Fruit fly (Drosophila melanogaster) whole organism, embryonic: ENCODE results near the gene Nup160.

Experiments
- Aef1 ChIP-seq: fragments of 200-800 bp; sonication (Bioruptor generic); IDR thresholded peaks from 3 replicates; pipeline ENCODE4 v1.3.6; 2022; ENCODE audit warnings: missing biosample characterization, missing genetic modification characterization
- Atf6 ChIP-seq: fragments of 200-800 bp; sonication (Bioruptor generic); IDR thresholded peaks from 2 replicates; pipeline ENCODE4 v1.3.6; 2022; ENCODE audit warnings: missing biosample characterization, missing genetic modification characterization
- B-H2 ChIP-seq: fragments of 200-800 bp; sonication (Bioruptor generic); optimal IDR thresholded peaks from 2 replicates; lab custom pipeline; 2018; ENCODE audit warnings: missing biosample characterization, mild to moderate bottlenecking, missing genetic modification characterization
- Bdp1 ChIP-seq: fragments of 200-800 bp; sonication (Bioruptor generic); optimal IDR thresholded peaks from 3 replicates; lab custom pipeline; 2016; ENCODE audit warnings: missing biosample characterization, missing genetic modification characterization
- Bgb ChIP-seq: fragments of 200-800 bp; sonication (Bioruptor generic); IDR thresholded peaks from 2 replicates; pipeline ENCODE4 v1.3.6; 2022; ENCODE audit warnings: missing biosample characterization, missing genetic modification characterization; ENCODE audit not compliant: partially characterized antibody
- CG10267 ChIP-seq: fragments of 200-800 bp; sonication (Bioruptor generic); optimal IDR thresholded peaks from 2 replicates; lab custom pipeline; 2018; ENCODE audit warnings: missing biosample characterization, mild to moderate bottlenecking, missing genetic modification characterization, moderate library complexity
- CG12071 ChIP-seq: fragments of 200-800 bp; sonication (Bioruptor generic); optimal IDR thresholded peaks from 3 replicates; lab custom pipeline; 2018; ENCODE audit warnings: missing biosample characterization, mild to moderate bottlenecking, missing genetic modification characterization
- CG17328 ChIP-seq: fragments of 200-800 bp; sonication (Bioruptor generic); IDR thresholded peaks from 2 replicates; pipeline ENCODE4 v1.3.6; 2022; ENCODE audit warnings: missing biosample characterization, missing genetic modification characterization
- CG18599 ChIP-seq: fragments of 200-800 bp; sonication (Bioruptor generic); optimal IDR thresholded peaks from 3 replicates; lab custom pipeline; 2017; ENCODE audit warnings: missing biosample characterization, missing genetic modification characterization, mild to moderate bottlenecking, moderate library complexity, missing genetic modification reagents
- CG4282 ChIP-seq: fragments of 200-800 bp; sonication (Bioruptor generic); optimal IDR thresholded peaks from 2 replicates; lab custom pipeline; 2016; ENCODE audit warnings: missing biosample characterization, missing genetic modification characterization
- CG6791 ChIP-seq: fragments of 200-800 bp; sonication (Bioruptor generic); IDR thresholded peaks from 3 replicates; pipeline ENCODE4 v1.3.6; 2022; ENCODE audit warnings: missing biosample characterization, missing genetic modification characterization; ENCODE audit not compliant: partially characterized antibody
- CG8765 ChIP-seq: fragments of 200-800 bp; sonication (Bioruptor generic); IDR thresholded peaks from 2 replicates; pipeline ENCODE4 v1.3.6; 2022; ENCODE audit warnings: missing biosample characterization, missing genetic modification characterization
- D19B ChIP-seq: fragments of 200-800 bp; sonication (Bioruptor generic); optimal IDR thresholded peaks from 2 replicates; lab custom pipeline; 2017; ENCODE audit warnings: missing biosample characterization, mild to moderate bottlenecking, missing genetic modification characterization
- Deaf1 ChIP-seq: fragments of 200-800 bp; optimal IDR thresholded peaks from 3 replicates; lab custom pipeline; 2019; ENCODE audit warnings: missing biosample characterization, mild to moderate bottlenecking, missing genetic modification characterization, moderate library complexity
- Dip3 ChIP-seq: fragments of 200-800 bp; sonication (Bioruptor generic); optimal IDR thresholded peaks from 3 replicates; lab custom pipeline; 2016; ENCODE audit warnings: missing biosample characterization, missing genetic modification characterization
- Doc3 ChIP-seq: fragments of 200-800 bp; sonication (Bioruptor generic); IDR thresholded peaks from 3 replicates; pipeline ENCODE4 v1.3.6; 2022; ENCODE audit warnings: missing biosample characterization, missing genetic modification characterization; ENCODE audit not compliant: partially characterized antibody
- Gug ChIP-seq: fragments of 200-800 bp; sonication (Bioruptor generic); IDR thresholded peaks from 4 replicates; pipeline ENCODE4 v1.3.6; 2022; ENCODE audit warnings: missing biosample characterization, missing genetic modification characterization
- MBD-R2 ChIP-seq: fragments of 200-800 bp; sonication (Bioruptor generic); IDR thresholded peaks from 2 replicates; pipeline ENCODE4 v1.3.6; 2022; ENCODE audit warnings: missing biosample characterization, missing genetic modification characterization
- Neu2 ChIP-seq: fragments of 200-800 bp; sonication (Bioruptor generic); optimal IDR thresholded peaks from 3 replicates; lab custom pipeline; 2016; ENCODE audit warnings: missing biosample characterization, missing genetic modification characterization, borderline replicate concordance
- Sry-β ChIP-seq: fragments of 200-800 bp; sonication (Bioruptor generic); optimal IDR thresholded peaks from 2 replicates; lab custom pipeline; 2018; ENCODE audit warnings: missing biosample characterization, mild to moderate bottlenecking, missing genetic modification characterization, moderate library complexity
- Stat92E ChIP-seq, 3 experiments: fragments of >200 bp in 2 of 3; fragments of 200-800 bp in 1 of 3; sonication (Bioruptor generic) in 1 of 3; optimal IDR thresholded peaks; 2 replicates each; lab custom pipeline; 2017 to 2019; ENCODE audit warnings: missing biosample characterization in 3 of 3, missing genetic modification characterization in 3 of 3, mild to moderate bottlenecking in 1 of 3, moderate library complexity in 1 of 3
- Vsx1 ChIP-seq: fragments of 200-800 bp; sonication (Bioruptor generic); optimal IDR thresholded peaks from 2 replicates; lab custom pipeline; 2017; ENCODE audit warnings: missing biosample characterization, mild to moderate bottlenecking, missing genetic modification characterization, missing genetic modification reagents
- ab ChIP-seq: fragments of 200-800 bp; sonication (Bioruptor generic); optimal IDR thresholded peaks from 2 replicates; lab custom pipeline; 2016; ENCODE audit warnings: missing biosample characterization, missing genetic modification characterization
- abd-A ChIP-seq: fragments of 200-800 bp; sonication (Bioruptor generic); optimal IDR thresholded peaks from 3 replicates; lab custom pipeline; 2019; ENCODE audit warnings: missing biosample characterization, mild to moderate bottlenecking, missing genetic modification characterization, moderate library complexity
- bbx ChIP-seq: fragments of 200-800 bp; sonication (Bioruptor generic); IDR thresholded peaks from 2 replicates; pipeline ENCODE4 v1.3.6; 2022; ENCODE audit warnings: missing biosample characterization, missing genetic modification characterization; ENCODE audit not compliant: partially characterized antibody
- bsh ChIP-seq, 2 experiments: fragments of 200-800 bp; sonication (Bioruptor generic); optimal IDR thresholded peaks; 2 replicates each; lab custom pipeline; 2017 to 2018; ENCODE audit warnings: mild to moderate bottlenecking in 2 of 2, missing biosample characterization in 2 of 2, missing genetic modification characterization in 2 of 2, moderate library complexity in 1 of 2
- cg ChIP-seq: fragments of 200-800 bp; sonication (Bioruptor generic); optimal IDR thresholded peaks from 3 replicates; lab custom pipeline; 2019; ENCODE audit warnings: missing biosample characterization, mild to moderate bottlenecking, missing genetic modification characterization, moderate library complexity
- chm ChIP-seq: fragments of 200-800 bp; sonication (Bioruptor generic); IDR thresholded peaks from 2 replicates; pipeline ENCODE4 v1.3.6; 2022; ENCODE audit warnings: missing biosample characterization, missing genetic modification characterization
- corto ChIP-seq: fragments of 200-800 bp; sonication (Bioruptor generic); optimal IDR thresholded peaks from 2 replicates; lab custom pipeline; 2016; ENCODE audit warnings: missing biosample characterization, mild to moderate bottlenecking, missing genetic modification characterization, moderate library complexity
- disco-r ChIP-seq: fragments of 200-800 bp; sonication (Bioruptor generic); optimal IDR thresholded peaks from 2 replicates; lab custom pipeline; 2016; ENCODE audit warnings: missing biosample characterization, missing genetic modification characterization
- esg ChIP-seq: fragments of 200-800 bp; sonication (Bioruptor generic); conservative IDR thresholded peaks from 2 replicates; pipeline ENCODE4 v1.3.6; 2022; ENCODE audit warnings: missing biosample characterization, missing genetic modification characterization
- eve ChIP-seq, 2 experiments: fragments of >200 bp; optimal IDR thresholded peaks; 2 replicates each; lab custom pipeline; 2017; ENCODE audit warnings: missing biosample characterization in 2 of 2, missing genetic modification characterization in 2 of 2
- eyg ChIP-seq: fragments of 200-800 bp; sonication (Bioruptor generic); optimal IDR thresholded peaks from 3 replicates; lab custom pipeline; 2016; ENCODE audit warnings: missing biosample characterization, missing genetic modification characterization
- fru ChIP-seq: fragments of >200 bp; optimal IDR thresholded peaks from 2 replicates; lab custom pipeline; 2017
- lbe ChIP-seq: fragments of 200-800 bp; sonication (Bioruptor generic); optimal IDR thresholded peaks from 2 replicates; lab custom pipeline; 2016; ENCODE audit warnings: missing biosample characterization, mild to moderate bottlenecking, missing genetic modification characterization
- pan ChIP-seq, 4 experiments: fragments of >200 bp in 3 of 4; fragments of 200-800 bp in 1 of 4; sonication (Bioruptor generic) in 1 of 4; optimal IDR thresholded peaks in 3 of 4; IDR thresholded peaks in 1 of 4; 2 replicates each; pipeline versions ENCODE4 v1.3.6 to Lab custom; 2017 to 2022; ENCODE audit warnings: missing biosample characterization in 2 of 4, missing genetic modification characterization in 2 of 4, mixed read lengths in 1 of 4
- pum ChIP-seq: fragments of 200-800 bp; sonication (Bioruptor generic); optimal IDR thresholded peaks from 2 replicates; lab custom pipeline; 2016; ENCODE audit warnings: missing biosample characterization, missing genetic modification characterization
- repo ChIP-seq: fragments of 200-800 bp; sonication (Bioruptor generic); optimal IDR thresholded peaks from 2 replicates; lab custom pipeline; 2016; ENCODE audit warnings: missing biosample characterization, missing genetic modification characterization
- row ChIP-seq: fragments of 200-800 bp; sonication (Bioruptor generic); IDR thresholded peaks from 3 replicates; pipeline ENCODE4 v1.3.6; 2022; ENCODE audit warnings: missing biosample characterization, missing genetic modification characterization
- sd ChIP-seq: fragments of 200-800 bp; sonication (Bioruptor generic); optimal IDR thresholded peaks from 3 replicates; lab custom pipeline; 2018; ENCODE audit warnings: missing biosample characterization, mild to moderate bottlenecking, missing genetic modification characterization, moderate library complexity
- sens ChIP-seq: fragments of 200-800 bp; sonication (Bioruptor generic); peaks from one replicate; lab custom pipeline; 2016; ENCODE audit warnings: missing biosample characterization, missing genetic modification characterization
- sim ChIP-seq: fragments of 200-800 bp; sonication (Bioruptor generic); IDR thresholded peaks from 2 replicates; pipeline ENCODE4 v1.3.6; 2022; ENCODE audit warnings: missing biosample characterization, missing genetic modification characterization
- slou ChIP-seq: fragments of 200-800 bp; sonication (Bioruptor generic); optimal IDR thresholded peaks from 3 replicates; lab custom pipeline; 2016; ENCODE audit warnings: missing biosample characterization, missing genetic modification characterization
- so ChIP-seq: fragments of 200-800 bp; sonication (Bioruptor generic); IDR thresholded peaks from 3 replicates; pipeline ENCODE4 v1.3.6; 2022; ENCODE audit warnings: missing biosample characterization, missing genetic modification characterization
- sqz ChIP-seq: fragments of 200-800 bp; sonication (Bioruptor generic); optimal IDR thresholded peaks from 3 replicates; lab custom pipeline; 2018; ENCODE audit warnings: missing biosample characterization, mild to moderate bottlenecking, missing genetic modification characterization
- stc ChIP-seq: fragments of 200-800 bp; sonication (Bioruptor generic); IDR thresholded peaks from 2 replicates; pipeline ENCODE4 v1.3.6; 2022; ENCODE audit warnings: missing biosample characterization, missing genetic modification characterization
- sug ChIP-seq: fragments of 200-800 bp; optimal IDR thresholded peaks from 2 replicates; lab custom pipeline; 2019; ENCODE audit warnings: missing biosample characterization, mild to moderate bottlenecking, missing genetic modification characterization, moderate library complexity
- tin ChIP-seq: fragments of 200-800 bp; sonication (Bioruptor generic); optimal IDR thresholded peaks from 3 replicates; lab custom pipeline; 2016; ENCODE audit warnings: missing biosample characterization, missing genetic modification characterization

The Nup160 gene

dm6 chr2L:11155166-11155958 is 31.8 kb downstream of the Nup160 start, which contains the start of gene CG6287 (continued):
- 0 out of 2 replicates have a peak, but pooled peaks have one; percentile 13 for TF ChIP-seq esg (GFP tag; lab: Robert Waterston, UW)
- no peak for TF ChIP-seq cg (GFP tag; lab: Kevin White, UChicago)
- TF ChIP-seq CG8765 = no peak
- TF ChIP-seq CG17328 (GFP tag; lab: Robert Waterston, UW) = peak; percentile 59; the same call in 1 of the 2 replicates
- peak in 1 of 2 experiments; percentile 64 for TF ChIP-seq bsh (GFP tag; optimal IDR thresholded peaks at IDR 0.05; lab: Kevin White, UChicago)
- TF ChIP-seq D19B (GFP tag; lab: Kevin White, UChicago) = peak; percentile 2
- no peak for TF ChIP-seq CG4282
- TF ChIP-seq Vsx1 (GFP tag; lab: Kevin White, UChicago) = no peak
- no peak for TF ChIP-seq Stat92E (GFP tag; optimal IDR thresholded peaks at IDR 0.05; lab: Kevin White, UChicago)
- no peak for TF ChIP-seq sim (GFP tag; lab: Robert Waterston, UW)
- no peak for TF ChIP-seq sug (tag; lab: Kevin White, UChicago)
- TF ChIP-seq fru = no peak
- TF ChIP-seq lbe (GFP tag; lab: Kevin White, UChicago) = peak; percentile 72
- TF ChIP-seq pum (GFP tag; lab: Kevin White, UChicago) = no peak
- TF ChIP-seq Dip3 (GFP tag; lab: Kevin White, UChicago) = peak; percentile 37
- no peak for TF ChIP-seq B-H2
- no peak for TF ChIP-seq Deaf1 (tag; lab: Kevin White, UChicago)
- TF ChIP-seq Bdp1 = no peak
- peak in 1 of 2 experiments; percentile 27 for TF ChIP-seq eve (GFP tag; optimal IDR thresholded peaks at IDR 0.05; lab: Kevin White, UChicago)
- no peak for TF ChIP-seq Neu2
- no peak for TF ChIP-seq slou (GFP tag; lab: Kevin White, UChicago)
- TF ChIP-seq corto (GFP tag; lab: Kevin White, UChicago) = peak; percentile 61
- TF ChIP-seq repo (GFP tag; lab: Kevin White, UChicago) = no peak

dm6 chr2L:11167997-11168396 is 44.4 kb downstream of the Nup160 start:
- TF ChIP-seq chm (GFP tag; lab: Robert Waterston, UW) = no peak
- peak; percentile 46; the same call in 1 of the 2 replicates for TF ChIP-seq Bgb (GFP tag; lab: Robert Waterston, UW)
- no peak for TF ChIP-seq Aef1 (GFP tag; lab: Robert Waterston, UW)
- TF ChIP-seq CG6791 (GFP tag; lab: Robert Waterston, UW) = 0 out of 3 replicates have a peak, but pooled peaks have one; percentile 49
- TF ChIP-seq sens = peak; percentile 50
- TF ChIP-seq pan (optimal IDR thresholded peaks at IDR 0.05; lab: Kevin White, UChicago) = no peak
- no peak for TF ChIP-seq pan (GFP tag; optimal IDR thresholded peaks at IDR 0.05 in 1 of 2, IDR thresholded peaks at IDR 0.05 in 1 of 2)
- TF ChIP-seq disco-r (GFP tag; lab: Kevin White, UChicago) = no peak
- TF ChIP-seq CG18599 (GFP tag; lab: Kevin White, UChicago) = peak; percentile 20
- no peak for TF ChIP-seq ab (GFP tag; lab: Kevin White, UChicago)
- TF ChIP-seq MBD-R2 (GFP tag; lab: Robert Waterston, UW) = peak; percentile 70
- no peak for TF ChIP-seq CG10267 (tag; lab: Kevin White, UChicago)
- TF ChIP-seq Doc3 (GFP tag; lab: Robert Waterston, UW) = 0 out of 3 replicates have a peak, but pooled peaks have one; percentile 17
- TF ChIP-seq eyg (GFP tag; lab: Kevin White, UChicago) = no peak
- no peak for TF ChIP-seq tin
- TF ChIP-seq abd-A (tag; lab: Kevin White, UChicago) = peak; percentile 84
- peak; percentile 72; the same call in 2 of the 3 replicates for TF ChIP-seq row (GFP tag; lab: Robert Waterston, UW)
- TF ChIP-seq Gug = no peak
- no peak for TF ChIP-seq repo (GFP tag; lab: Kevin White, UChicago)
- TF ChIP-seq Atf6 = 0 out of 2 replicates have a peak, but pooled peaks have one; percentile 24
- TF ChIP-seq sqz (GFP tag; lab: Kevin White, UChicago) = no peak
- no peak for TF ChIP-seq Sry-β (GFP tag; lab: Kevin White, UChicago)
- TF ChIP-seq sd (tag; lab: Kevin White, UChicago) = no peak
- 0 out of 2 replicates have a peak, but pooled peaks have one; percentile 34 for TF ChIP-seq bbx (GFP tag; lab: Robert Waterston, UW)
- 0 out of 2 replicates have a peak, but pooled peaks have one; percentile 15 for TF ChIP-seq stc (GFP tag; lab: Robert Waterston, UW)
- 0 out of 3 replicates have a peak, but pooled peaks have one; percentile 13 for TF ChIP-seq so (GFP tag; lab: Robert Waterston, UW)
- peak; percentile 10 for TF ChIP-seq CG12071 (GFP tag; lab: Kevin White, UChicago)
